Fruit fly (Drosophila melanogaster) whole organism, embryonic: ENCODE data around the gene lilli.

Experiments
- Ada2b ChIP-seq: fragments of 200-800 bp; sonication (Bioruptor generic); IDR thresholded peaks from 2 replicates; pipeline ENCODE4 v1.3.6; 2022; ENCODE audit warnings: missing biosample characterization, missing genetic modification characterization
- Atf-2 ChIP-seq: fragments of 200-800 bp; sonication (Bioruptor generic); optimal IDR thresholded peaks from 2 replicates; lab custom pipeline; 2016; ENCODE audit warnings: missing biosample characterization, missing genetic modification characterization
- Atf6 ChIP-seq: fragments of 200-800 bp; sonication (Bioruptor generic); IDR thresholded peaks from 2 replicates; pipeline ENCODE4 v1.3.6; 2022; ENCODE audit warnings: missing biosample characterization, missing genetic modification characterization
- C15 ChIP-seq: fragments of 200-800 bp; sonication (Bioruptor generic); IDR thresholded peaks from 3 replicates; pipeline ENCODE4 v1.3.6; 2022; ENCODE audit warnings: missing biosample characterization, missing genetic modification characterization
- CG11560 ChIP-seq: fragments of 200-800 bp; sonication (Bioruptor generic); IDR thresholded peaks from 3 replicates; pipeline ENCODE4 v1.3.6; 2022; ENCODE audit warnings: missing biosample characterization, missing genetic modification characterization
- CG11696 ChIP-seq: fragments of 200-800 bp; sonication (Bioruptor generic); IDR thresholded peaks from 2 replicates; pipeline ENCODE4 v1.3.6; 2022; ENCODE audit warnings: missing biosample characterization, missing genetic modification characterization
- CG12071 ChIP-seq: fragments of 200-800 bp; sonication (Bioruptor generic); optimal IDR thresholded peaks from 3 replicates; lab custom pipeline; 2018; ENCODE audit warnings: missing biosample characterization, mild to moderate bottlenecking, missing genetic modification characterization
- CG1602 ChIP-seq: fragments of 200-800 bp; sonication (Bioruptor generic); optimal IDR thresholded peaks from 3 replicates; lab custom pipeline; 2016; ENCODE audit warnings: missing biosample characterization, missing genetic modification characterization
- CG1603 ChIP-seq: fragments of 200-800 bp; sonication (Bioruptor generic); optimal IDR thresholded peaks from 2 replicates; lab custom pipeline; 2019; ENCODE audit warnings: missing biosample characterization, mild to moderate bottlenecking, missing genetic modification characterization, moderate library complexity
- CG17328 ChIP-seq: fragments of 200-800 bp; sonication (Bioruptor generic); IDR thresholded peaks from 2 replicates; pipeline ENCODE4 v1.3.6; 2022; ENCODE audit warnings: missing biosample characterization, missing genetic modification characterization
- CG17359 ChIP-seq: fragments of 200-800 bp; sonication (Bioruptor generic); optimal IDR thresholded peaks from 3 replicates; lab custom pipeline; 2018; ENCODE audit warnings: missing biosample characterization, mild to moderate bottlenecking, missing genetic modification characterization, moderate library complexity
- CG17568 ChIP-seq: fragments of 200-800 bp; sonication (Bioruptor generic); optimal IDR thresholded peaks from 2 replicates; lab custom pipeline; 2018; ENCODE audit warnings: missing biosample characterization, mild to moderate bottlenecking, missing genetic modification characterization, moderate library complexity
- CG17802 ChIP-seq: fragments of 200-800 bp; sonication (Bioruptor generic); optimal IDR thresholded peaks from 2 replicates; lab custom pipeline; 2018; ENCODE audit warnings: missing biosample characterization, mild to moderate bottlenecking, missing genetic modification characterization, moderate library complexity
- CG18476 ChIP-seq: fragments of 200-800 bp; sonication (Bioruptor generic); optimal IDR thresholded peaks from 2 replicates; lab custom pipeline; 2016; ENCODE audit warnings: missing biosample characterization, mild to moderate bottlenecking, missing genetic modification characterization
- CG18599 ChIP-seq: fragments of 200-800 bp; sonication (Bioruptor generic); optimal IDR thresholded peaks from 3 replicates; lab custom pipeline; 2017; ENCODE audit warnings: missing biosample characterization, missing genetic modification characterization, mild to moderate bottlenecking, moderate library complexity, missing genetic modification reagents
- CG2889 ChIP-seq: fragments of 200-800 bp; sonication (Bioruptor generic); IDR thresholded peaks from 3 replicates; pipeline ENCODE4 v1.3.6; 2022; ENCODE audit warnings: missing biosample characterization, missing genetic modification characterization
- CG33213 ChIP-seq: fragments of 200-800 bp; sonication (Bioruptor generic); optimal IDR thresholded peaks from 3 replicates; lab custom pipeline; 2016; ENCODE audit warnings: missing biosample characterization, missing genetic modification characterization
- CG3407 ChIP-seq: fragments of 200-800 bp; sonication (Bioruptor generic); optimal IDR thresholded peaks from 2 replicates; lab custom pipeline; 2018; ENCODE audit warnings: missing biosample characterization, mild to moderate bottlenecking, missing genetic modification characterization
- CG4820 ChIP-seq: fragments of 200-800 bp; sonication (Bioruptor generic); optimal IDR thresholded peaks from 3 replicates; lab custom pipeline; 2016; ENCODE audit warnings: missing biosample characterization, missing genetic modification characterization
- CG8281 ChIP-seq: fragments of 200-800 bp; sonication (Bioruptor generic); optimal IDR thresholded peaks from 2 replicates; lab custom pipeline; 2018; ENCODE audit warnings: missing biosample characterization, mild to moderate bottlenecking, missing genetic modification characterization, moderate library complexity
- HmgD ChIP-seq: fragments of 200-800 bp; sonication (Bioruptor generic); optimal IDR thresholded peaks from 3 replicates; lab custom pipeline; 2016; ENCODE audit warnings: missing biosample characterization, missing genetic modification characterization
- MTF-1 ChIP-seq: fragments of 200-800 bp; sonication (Bioruptor generic); optimal IDR thresholded peaks from 2 replicates; lab custom pipeline; 2018; ENCODE audit warnings: missing biosample characterization, mild to moderate bottlenecking, missing genetic modification characterization, borderline replicate concordance
- NC2α ChIP-seq: fragments of 200-800 bp; sonication (Bioruptor generic); optimal IDR thresholded peaks from 2 replicates; lab custom pipeline; 2016; ENCODE audit warnings: missing biosample characterization, missing genetic modification characterization
- Neu2 ChIP-seq: fragments of 200-800 bp; sonication (Bioruptor generic); optimal IDR thresholded peaks from 3 replicates; lab custom pipeline; 2016; ENCODE audit warnings: missing biosample characterization, missing genetic modification characterization, borderline replicate concordance
- Ravus ChIP-seq: fragments of 200-800 bp; sonication (Bioruptor generic); IDR thresholded peaks from 2 replicates; pipeline ENCODE4 v1.3.6; 2022; ENCODE audit warnings: missing biosample characterization, missing genetic modification characterization
- Sin3A ChIP-seq: fragments of >200 bp; optimal IDR thresholded peaks from 2 replicates; lab custom pipeline; 2018
- Spps ChIP-seq: fragments of 200-800 bp; sonication (Bioruptor generic); optimal IDR thresholded peaks from 2 replicates; lab custom pipeline; 2018; ENCODE audit warnings: missing biosample characterization, mild to moderate bottlenecking, missing genetic modification characterization
- Vsx1 ChIP-seq: fragments of 200-800 bp; sonication (Bioruptor generic); optimal IDR thresholded peaks from 2 replicates; lab custom pipeline; 2017; ENCODE audit warnings: missing biosample characterization, mild to moderate bottlenecking, missing genetic modification characterization, missing genetic modification reagents
- Xrp1 ChIP-seq: fragments of 200-800 bp; sonication (Bioruptor generic); IDR thresholded peaks from 2 replicates; pipeline ENCODE4 v1.3.6; 2022; ENCODE audit warnings: missing biosample characterization, missing genetic modification characterization
- cad ChIP-seq: fragments of >200 bp; optimal IDR thresholded peaks from 2 replicates; lab custom pipeline; 2017; ENCODE audit warnings: missing biosample characterization, missing genetic modification characterization
- crol ChIP-seq: fragments of 200-800 bp; sonication (Bioruptor generic); IDR thresholded peaks from 2 replicates; pipeline ENCODE4 v1.3.6; 2022; ENCODE audit warnings: missing biosample characterization, missing genetic modification characterization
- crp ChIP-seq, 2 experiments: fragments of 200-800 bp; sonication (Bioruptor generic); optimal IDR thresholded peaks; 2 replicates in 1 of 2; 3 replicates in 1 of 2; lab custom pipeline; 2017; ENCODE audit warnings: missing biosample characterization in 2 of 2, missing genetic modification characterization in 2 of 2, mild to moderate bottlenecking in 1 of 2, moderate library complexity in 1 of 2
- cwo ChIP-seq: fragments of 200-800 bp; sonication (Bioruptor generic); optimal IDR thresholded peaks from 3 replicates; lab custom pipeline; 2017; ENCODE audit warnings: missing biosample characterization, missing genetic modification characterization, mild to moderate bottlenecking, moderate library complexity, missing genetic modification reagents
- da ChIP-seq: fragments of 200-800 bp; sonication (Bioruptor generic); optimal IDR thresholded peaks from 2 replicates; lab custom pipeline; 2016; ENCODE audit warnings: missing biosample characterization, missing genetic modification characterization
- dpn ChIP-seq, 2 experiments: fragments of 200-800 bp; sonication (Bioruptor generic); optimal IDR thresholded peaks; 3 replicates each; lab custom pipeline; 2016; ENCODE audit warnings: missing biosample characterization in 2 of 2, missing genetic modification characterization in 2 of 2
- dysf ChIP-seq: fragments of 200-800 bp; sonication (Bioruptor generic); IDR thresholded peaks from 3 replicates; pipeline ENCODE4 v1.3.6; 2022; ENCODE audit warnings: missing biosample characterization, missing genetic modification characterization
- eyg ChIP-seq: fragments of 200-800 bp; sonication (Bioruptor generic); optimal IDR thresholded peaks from 3 replicates; lab custom pipeline; 2016; ENCODE audit warnings: missing biosample characterization, missing genetic modification characterization
- gsb ChIP-seq: fragments of 200-800 bp; sonication (Bioruptor generic); IDR thresholded peaks from 2 replicates; pipeline ENCODE4 v1.3.6; 2022; ENCODE audit warnings: missing biosample characterization, missing genetic modification characterization
- hkb ChIP-seq, 2 experiments: fragments of 200-800 bp in 1 of 2; fragments of >200 bp in 1 of 2; sonication (Bioruptor generic) in 1 of 2; IDR thresholded peaks in 1 of 2; optimal IDR thresholded peaks in 1 of 2; 2 replicates each; pipeline versions ENCODE4 v1.3.6 to Lab custom; 2017 to 2022; ENCODE audit warnings: missing biosample characterization in 1 of 2, missing genetic modification characterization in 1 of 2
- inv ChIP-seq: fragments of 200-800 bp; sonication (Bioruptor generic); IDR thresholded peaks from 2 replicates; pipeline ENCODE4 v1.3.6; 2022; ENCODE audit warnings: missing biosample characterization, missing genetic modification characterization; ENCODE audit not compliant: partially characterized antibody
- lilli ChIP-seq: fragments of 200-800 bp; sonication (Bioruptor generic); optimal IDR thresholded peaks from 3 replicates; lab custom pipeline; 2016; ENCODE audit warnings: missing biosample characterization, missing genetic modification characterization
- pan ChIP-seq, 4 experiments: fragments of >200 bp in 3 of 4; fragments of 200-800 bp in 1 of 4; sonication (Bioruptor generic) in 1 of 4; optimal IDR thresholded peaks in 3 of 4; IDR thresholded peaks in 1 of 4; 2 replicates each; pipeline versions ENCODE4 v1.3.6 to Lab custom; 2017 to 2022; ENCODE audit warnings: missing biosample characterization in 2 of 4, missing genetic modification characterization in 2 of 4, mixed read lengths in 1 of 4
- pnt ChIP-seq: fragments of 200-800 bp; sonication (Bioruptor generic); optimal IDR thresholded peaks from 3 replicates; lab custom pipeline; 2016; ENCODE audit warnings: missing biosample characterization, missing genetic modification characterization
- tio ChIP-seq: fragments of 200-800 bp; sonication (Bioruptor generic); optimal IDR thresholded peaks from 2 replicates; lab custom pipeline; 2017; ENCODE audit warnings: missing biosample characterization, missing genetic modification characterization, inconsistent platforms
- ttk ChIP-seq: fragments of 200-800 bp; sonication (Bioruptor generic); IDR thresholded peaks from 2 replicates; pipeline ENCODE4 v2.1.2; 2022; ENCODE audit warnings: missing biosample characterization, missing genetic modification characterization
- tx ChIP-seq: fragments of 200-800 bp; sonication (Bioruptor generic); optimal IDR thresholded peaks from 2 replicates; lab custom pipeline; 2016; ENCODE audit warnings: missing biosample characterization, missing genetic modification characterization
- yki ChIP-seq: fragments of >200 bp; optimal IDR thresholded peaks from 3 replicates; lab custom pipeline; 2018
- zen ChIP-seq: fragments of 200-800 bp; sonication (Bioruptor generic); optimal IDR thresholded peaks from 3 replicates; lab custom pipeline; 2018; ENCODE audit warnings: missing biosample characterization, mild to moderate bottlenecking, missing genetic modification characterization, moderate library complexity
- zen2 ChIP-seq: fragments of 200-800 bp; sonication (Bioruptor generic); IDR thresholded peaks from 3 replicates; pipeline ENCODE4 v1.3.6; 2022; ENCODE audit warnings: missing biosample characterization, missing genetic modification characterization; ENCODE audit not compliant: partially characterized antibody
- zfh2 ChIP-seq: fragments of 200-800 bp; sonication (Bioruptor generic); optimal IDR thresholded peaks from 2 replicates; lab custom pipeline; 2016; ENCODE audit warnings: missing biosample characterization, missing genetic modification characterization

The lilli gene

dm6 chr2L:2976829-2977228 is 91.1 kb downstream of the lilli start, which contains the start of the genes CG9641 and CG3165 (continued):
- TF ChIP-seq crp (GFP tag; optimal IDR thresholded peaks at IDR 0.05; lab: Kevin White, UChicago), result peak in 1 of 2 experiments; percentile 46
- peak; percentile 84 for TF ChIP-seq dysf (GFP tag; lab: Robert Waterston, UW)
- TF ChIP-seq yki (lab: Kevin White, UChicago), result no peak
- peak; percentile 92 for TF ChIP-seq Xrp1 (GFP tag; lab: Robert Waterston, UW)
- peak; percentile 89 for TF ChIP-seq CG18599 (GFP tag; lab: Kevin White, UChicago)
- TF ChIP-seq Atf6, result peak; percentile 80
- peak; percentile 73 for TF ChIP-seq ttk (GFP tag; lab: Robert Waterston, UW)
- TF ChIP-seq gsb (GFP tag; lab: Robert Waterston, UW), result peak; percentile 66; the same call in 1 of the 2 replicates
- no peak for TF ChIP-seq CG3407 (GFP tag; lab: Kevin White, UChicago)
- TF ChIP-seq CG11560 (tag; lab: Robert Waterston, UW), result peak; percentile 72; the same call in 2 of the 3 replicates
- peak; percentile 63 for TF ChIP-seq da (GFP tag; lab: Kevin White, UChicago)
- TF ChIP-seq CG11696, result no peak
- peak; percentile 51 for TF ChIP-seq MTF-1
- peak; percentile 72 for TF ChIP-seq CG1603 (tag; lab: Kevin White, UChicago)
- TF ChIP-seq Sin3A, result peak; percentile 76
- TF ChIP-seq CG17802 (tag; lab: Kevin White, UChicago), result peak; percentile 40
- no peak for TF ChIP-seq cad (GFP tag; lab: Kevin White, UChicago)
- peak; percentile 88 for TF ChIP-seq zfh2 (GFP tag; lab: Kevin White, UChicago)
- TF ChIP-seq Neu2 (GFP tag; lab: Kevin White, UChicago), result peak; percentile 60
- peak; percentile 94 for TF ChIP-seq inv (GFP tag; lab: Robert Waterston, UW)
- TF ChIP-seq CG8281 (tag; lab: Kevin White, UChicago), result no peak
- TF ChIP-seq CG17359 (tag; lab: Kevin White, UChicago), result peak; percentile 72
- peak; percentile 92 for TF ChIP-seq dpn (GFP tag; optimal IDR thresholded peaks at IDR 0.05; lab: Kevin White, UChicago)
- TF ChIP-seq crol (GFP tag; lab: Robert Waterston, UW), result no peak
- TF ChIP-seq CG1602 (GFP tag; lab: Kevin White, UChicago), result peak; percentile 82
- TF ChIP-seq C15 (GFP tag; lab: Robert Waterston, UW), result no peak
- peak; percentile 90 for TF ChIP-seq pnt (GFP tag; lab: Kevin White, UChicago)
- TF ChIP-seq lilli, result peak; percentile 93
- peak; percentile 92 for TF ChIP-seq Atf-2 (GFP tag; lab: Kevin White, UChicago)
- TF ChIP-seq pan (optimal IDR thresholded peaks at IDR 0.05; lab: Kevin White, UChicago), result no peak
- TF ChIP-seq pan (GFP tag; optimal IDR thresholded peaks at IDR 0.05 in 1 of 2, IDR thresholded peaks at IDR 0.05 in 1 of 2), result peak in 1 of 2 experiments; percentile 79
- TF ChIP-seq CG18476, result peak; percentile 77
- no peak; the same call in 1 of the 2 replicates for TF ChIP-seq Ravus (GFP tag; lab: Robert Waterston, UW)
- peak; percentile 87 for TF ChIP-seq tx (GFP tag; lab: Kevin White, UChicago)
- TF ChIP-seq NC2α, result peak; percentile 70
- peak; percentile 97 for TF ChIP-seq zen2
- TF ChIP-seq CG4820 (GFP tag; lab: Kevin White, UChicago), result peak; percentile 90
- peak; percentile 72 for TF ChIP-seq HmgD (GFP tag; lab: Kevin White, UChicago)
- peak; percentile 72 for TF ChIP-seq Ada2b (GFP tag; lab: Robert Waterston, UW)
- no peak for TF ChIP-seq tio (GFP tag; lab: Kevin White, UChicago)
- peak; percentile 70 for TF ChIP-seq Spps (tag; lab: Kevin White, UChicago)
- TF ChIP-seq CG17328 (GFP tag; lab: Robert Waterston, UW), result peak; percentile 71
- no peak for TF ChIP-seq hkb (optimal IDR thresholded peaks at IDR 0.05; lab: Kevin White, UChicago)
- TF ChIP-seq hkb (GFP tag; IDR thresholded peaks at IDR 0.05; lab: Robert Waterston, UW), result peak; percentile 85
- TF ChIP-seq CG2889, result no peak
- TF ChIP-seq CG12071, result peak; percentile 29
- TF ChIP-seq cwo (GFP tag; lab: Kevin White, UChicago), result peak; percentile 73
- peak; percentile 81 for TF ChIP-seq eyg
- TF ChIP-seq zen (tag; lab: Kevin White, UChicago), result peak; percentile 72
- TF ChIP-seq Vsx1 (GFP tag; lab: Kevin White, UChicago), result no peak
- TF ChIP-seq CG33213, result peak; percentile 90
- no peak for TF ChIP-seq CG17568 (GFP tag; lab: Kevin White, UChicago)
